Worm (Caenorhabditis elegans): ENCODE measurements around the gene F40G12.10.

DNA sequence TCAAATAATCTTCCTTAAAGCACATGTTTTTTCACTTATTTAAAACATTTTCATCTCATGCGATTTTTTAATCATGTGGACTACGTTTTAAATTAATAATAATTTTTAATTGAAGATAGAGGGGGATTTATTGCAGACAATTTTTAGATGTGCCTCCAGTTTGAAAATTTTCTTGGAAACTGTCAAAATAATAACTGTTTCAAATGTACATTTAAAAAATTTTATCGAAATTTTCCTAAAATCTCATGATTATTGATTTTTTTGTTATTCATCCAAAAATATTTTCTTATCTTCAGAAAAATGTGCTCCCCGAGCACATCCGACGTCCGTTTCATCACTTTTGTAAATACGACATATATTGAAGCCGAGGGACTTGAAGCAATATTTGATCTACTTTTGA lies 26.5 kb upstream of the F40G12.10 start, which contains the start of gene sre-8:
- TF ChIP-seq med-1 (GFP tag; optimal IDR thresholded peaks at IDR 0.05; ENCODE audit: insufficient read depth): no peak
- no peak for TF ChIP-seq klf-2 (GFP tag; conservative IDR thresholded peaks at IDR 0.05)

Measured in whole organism, midembryonic.